Worm (Caenorhabditis elegans) whole organism, L2 larva: ENCODE measurements around the gene ZK353.3.

ENCODE experiments used
- C34F6.9 ChIP-seq: fragments of 150-350 bp; optimal IDR thresholded peaks from 2 replicates; lab custom pipeline; 2014; ENCODE audit warnings: missing biosample characterization, missing genetic modification characterization
- F13H6.1 ChIP-seq: sonication (generic microtip); optimal IDR thresholded peaks from 2 replicates; lab custom pipeline; 2016; ENCODE audit warnings: missing genetic modification characterization, missing compliant biosample characterization
- R02D3.7 ChIP-seq: fragments of 150-350 bp; optimal IDR thresholded peaks from 2 replicates; lab custom pipeline; 2014; ENCODE audit warnings: missing biosample characterization, missing genetic modification characterization
- Y55F3AM.14 ChIP-seq: fragments of 200-800 bp; sonication (Bioruptor generic); optimal IDR thresholded peaks from 2 replicates; lab custom pipeline; 2018; ENCODE audit warnings: mild to moderate bottlenecking, missing genetic modification characterization, missing compliant biosample characterization
- ZK546.5 ChIP-seq: sonication (generic microtip); optimal IDR thresholded peaks from 2 replicates; lab custom pipeline; 2017; ENCODE audit warnings: missing biosample characterization, missing genetic modification characterization
- alr-1 ChIP-seq: fragments of 150-350 bp; optimal IDR thresholded peaks from 2 replicates; lab custom pipeline; 2014; ENCODE audit warnings: missing biosample characterization, missing genetic modification characterization
- aly-2 ChIP-seq: fragments of 150-350 bp; optimal IDR thresholded peaks from 2 replicates; lab custom pipeline; 2014; ENCODE audit warnings: missing biosample characterization, missing genetic modification characterization
- ama-1 ChIP-seq: fragments of 150-350 bp; optimal IDR thresholded peaks from 2 replicates; lab custom pipeline; 2018; ENCODE audit warnings: inconsistent platforms
- blmp-1 ChIP-seq: sonication (generic microtip); optimal IDR thresholded peaks from 2 replicates; lab custom pipeline; 2017; ENCODE audit warnings: missing genetic modification characterization, mild to moderate bottlenecking, missing compliant biosample characterization, antibody characterized with exemption, moderate library complexity; ENCODE audit not compliant: insufficient read depth
- ceh-16 ChIP-seq: fragments of 150-350 bp; optimal IDR thresholded peaks from 2 replicates; lab custom pipeline; 2014; ENCODE audit warnings: missing biosample characterization, missing genetic modification characterization
- ceh-82 ChIP-seq: fragments of 150-350 bp; optimal IDR thresholded peaks from 2 replicates; lab custom pipeline; 2014; ENCODE audit warnings: missing biosample characterization, missing genetic modification characterization
- crh-2 ChIP-seq: sonication (generic microtip); optimal IDR thresholded peaks from 2 replicates; lab custom pipeline; 2017; ENCODE audit warnings: missing biosample characterization, missing genetic modification characterization
- dmd-4 ChIP-seq: sonication (generic microtip); optimal IDR thresholded peaks from 2 replicates; lab custom pipeline; 2017; ENCODE audit warnings: missing biosample characterization, missing genetic modification characterization
- egl-27 ChIP-seq: sonication (generic microtip); optimal IDR thresholded peaks from 3 replicates; lab custom pipeline; 2017; ENCODE audit warnings: missing biosample characterization, missing genetic modification reagents, missing genetic modification characterization
- elt-1 ChIP-seq: fragments of 150-350 bp; optimal IDR thresholded peaks from 2 replicates; lab custom pipeline; 2014; ENCODE audit warnings: missing biosample characterization, missing genetic modification characterization
- elt-3 ChIP-seq: sonication (generic microtip); optimal IDR thresholded peaks from 2 replicates; lab custom pipeline; 2017; ENCODE audit warnings: missing biosample characterization, missing genetic modification characterization
- fos-1 ChIP-seq: fragments of 150-350 bp; optimal IDR thresholded peaks from 2 replicates; lab custom pipeline; 2014; ENCODE audit warnings: missing biosample characterization, missing genetic modification characterization
- gmeb-1 ChIP-seq: fragments of 150-350 bp; optimal IDR thresholded peaks from 2 replicates; lab custom pipeline; 2014; ENCODE audit warnings: missing biosample characterization, missing genetic modification characterization
- lin-11 ChIP-seq: fragments of 150-350 bp; sonication (generic microtip); optimal IDR thresholded peaks from 2 replicates; lab custom pipeline; 2014; ENCODE audit warnings: missing biosample characterization, missing genetic modification characterization, inconsistent platforms, mixed read lengths
- lin-13 ChIP-seq: fragments of 150-350 bp; optimal IDR thresholded peaks from 2 replicates; lab custom pipeline; 2014; ENCODE audit warnings: missing biosample characterization, missing genetic modification reagents, missing genetic modification characterization
- lsy-2 ChIP-seq, 2 experiments: fragments of 150-350 bp in 1 of 2; sonication (generic microtip) in 1 of 2; optimal IDR thresholded peaks; 2 replicates each; lab custom pipeline; 2014 to 2017; ENCODE audit warnings: missing biosample characterization in 2 of 2, missing genetic modification characterization in 2 of 2
- mab-5 ChIP-seq: fragments of 150-350 bp; optimal IDR thresholded peaks from 2 replicates; lab custom pipeline; 2014; ENCODE audit warnings: missing biosample characterization, missing genetic modification characterization
- mdl-1 ChIP-seq, 2 experiments: fragments of 150-350 bp in 1 of 2; sonication (generic microtip) in 1 of 2; optimal IDR thresholded peaks; 2 replicates each; lab custom pipeline; 2017; ENCODE audit warnings: missing biosample characterization in 2 of 2, missing genetic modification characterization in 2 of 2
- nhr-10 ChIP-seq: sonication (generic microtip); optimal IDR thresholded peaks from 2 replicates; lab custom pipeline; 2017; ENCODE audit warnings: missing biosample characterization, missing genetic modification characterization
- nhr-11 ChIP-seq: fragments of 150-350 bp; optimal IDR thresholded peaks from 2 replicates; lab custom pipeline; 2014; ENCODE audit warnings: missing biosample characterization, missing genetic modification characterization
- nhr-12 ChIP-seq: fragments of 150-350 bp; optimal IDR thresholded peaks from 2 replicates; lab custom pipeline; 2014; ENCODE audit warnings: missing biosample characterization, missing genetic modification characterization
- nhr-129 ChIP-seq: fragments of 150-350 bp; optimal IDR thresholded peaks from 2 replicates; lab custom pipeline; 2014; ENCODE audit warnings: missing biosample characterization, missing genetic modification characterization
- nhr-21 ChIP-seq: fragments of 150-350 bp; optimal IDR thresholded peaks from 2 replicates; lab custom pipeline; 2014; ENCODE audit warnings: missing biosample characterization, missing genetic modification characterization
- nhr-23 ChIP-seq: fragments of 150-350 bp; optimal IDR thresholded peaks from 2 replicates; lab custom pipeline; 2014; ENCODE audit warnings: missing biosample characterization, missing genetic modification reagents, missing genetic modification characterization
- nhr-237 ChIP-seq: fragments of 150-350 bp; optimal IDR thresholded peaks from 2 replicates; lab custom pipeline; 2014; ENCODE audit warnings: missing biosample characterization, missing genetic modification characterization
- nhr-25 ChIP-seq: fragments of 150-350 bp; sonication (generic microtip); optimal IDR thresholded peaks from 3 replicates; lab custom pipeline; 2014; ENCODE audit warnings: missing biosample characterization, missing genetic modification characterization
- nhr-6 ChIP-seq: fragments of 150-350 bp; optimal IDR thresholded peaks from 2 replicates; lab custom pipeline; 2014; ENCODE audit warnings: missing biosample characterization, missing genetic modification characterization
- nhr-77 ChIP-seq: fragments of 150-350 bp; optimal IDR thresholded peaks from 2 replicates; lab custom pipeline; 2014; ENCODE audit warnings: missing biosample characterization, missing genetic modification characterization
- peb-1 ChIP-seq: fragments of 150-350 bp; optimal IDR thresholded peaks from 2 replicates; lab custom pipeline; 2014; ENCODE audit warnings: missing biosample characterization, missing genetic modification characterization
- sem-4 ChIP-seq: fragments of 150-350 bp; optimal IDR thresholded peaks from 2 replicates; lab custom pipeline; 2014; ENCODE audit warnings: missing biosample characterization, missing genetic modification reagents, missing genetic modification characterization
- sma-3 ChIP-seq: sonication (generic microtip); optimal IDR thresholded peaks from 2 replicates; lab custom pipeline; 2016; ENCODE audit warnings: missing genetic modification reagents, missing genetic modification characterization, missing compliant biosample characterization
- sma-9 ChIP-seq, 2 experiments: fragments of 150-350 bp in 1 of 2; sonication (generic microtip) in 1 of 2; optimal IDR thresholded peaks; 2 replicates each; lab custom pipeline; 2014 to 2016; ENCODE audit warnings: missing genetic modification characterization in 2 of 2, mild to moderate bottlenecking in 1 of 2, missing biosample characterization in 1 of 2, missing compliant biosample characterization in 1 of 2, missing genetic modification reagents in 1 of 2, moderate library complexity in 1 of 2
- snpc-4 ChIP-seq: fragments of 150-350 bp; optimal IDR thresholded peaks from 2 replicates; lab custom pipeline; 2014; ENCODE audit warnings: missing biosample characterization, missing genetic modification characterization
- unc-39 ChIP-seq: fragments of 150-350 bp; optimal IDR thresholded peaks from 2 replicates; lab custom pipeline; 2014; ENCODE audit warnings: missing biosample characterization, missing genetic modification characterization
- unc-55 ChIP-seq: fragments of 150-350 bp; sonication (generic microtip); optimal IDR thresholded peaks from 3 replicates; lab custom pipeline; 2014; ENCODE audit warnings: missing biosample characterization, missing genetic modification reagents, missing genetic modification characterization
- unc-62 ChIP-seq: fragments of 150-350 bp; optimal IDR thresholded peaks from 2 replicates; lab custom pipeline; 2014; ENCODE audit warnings: missing biosample characterization, missing genetic modification reagents, missing genetic modification characterization
- zag-1 ChIP-seq: fragments of 150-350 bp; optimal IDR thresholded peaks from 2 replicates; lab custom pipeline; 2014; ENCODE audit warnings: missing biosample characterization, missing genetic modification characterization
- ztf-1 ChIP-seq: fragments of 200-800 bp; sonication (Bioruptor generic); conservative IDR thresholded peaks from 2 replicates; pipeline ENCODE4 v1.3.6; 2022; ENCODE audit warnings: missing genetic modification characterization, missing compliant biosample characterization
- ztf-11 ChIP-seq: sonication (generic microtip); optimal IDR thresholded peaks from 2 replicates; lab custom pipeline; 2017; ENCODE audit warnings: missing biosample characterization, missing genetic modification characterization
- ztf-4 ChIP-seq: fragments of 150-350 bp; optimal IDR thresholded peaks from 2 replicates; lab custom pipeline; 2014; ENCODE audit warnings: missing biosample characterization, missing genetic modification characterization

Gene ZK353.3

ce11 chrIII:8409166-8409565 lies 13.4 kb downstream of the ZK353.3 start, which contains the start of gene ZK353.9:
Gene ZK353.9 (plus strand): TSS chrIII:8409496.
- no peak for TF ChIP-seq ztf-1 (GFP tag; lab: Robert Waterston, UW)
- TF ChIP-seq unc-62, result no peak
- no peak for TF ChIP-seq R02D3.7 (tag; lab: Kevin White, UChicago)
- no peak for TF ChIP-seq ceh-16 (tag; lab: Kevin White, UChicago)
- TF ChIP-seq F13H6.1 (tag; lab: Kevin White, UChicago), result no peak
- TF ChIP-seq fos-1 (tag; lab: Kevin White, UChicago), result no peak
- no peak for TF ChIP-seq nhr-21
- TF ChIP-seq nhr-6 (tag; lab: Kevin White, UChicago), result no peak
- no peak for TF ChIP-seq lin-13
- TF ChIP-seq ztf-4, result no peak
- no peak for TF ChIP-seq unc-55 (GFP tag; lab: Kevin White, UChicago)
- no peak for TF ChIP-seq nhr-25 (tag; lab: Kevin White, UChicago)
- TF ChIP-seq ztf-11 (tag; lab: Kevin White, UChicago), result no peak

ce11 chrIII:8410747-8411146 lies 15.0 kb downstream of the ZK353.3 start:
- TF ChIP-seq zag-1 (tag; lab: Kevin White, UChicago) (no peak), nhr-10 (no peak), ama-1 (no peak), blmp-1 (tag; lab: Kevin White, UChicago) (no peak), dmd-4 (tag; lab: Kevin White, UChicago) (no peak), peb-1 (tag; lab: Kevin White, UChicago) (no peak), nhr-23 (tag; lab: Kevin White, UChicago) (no peak), nhr-129 (no peak), ztf-4 (no peak), nhr-6 (tag; lab: Kevin White, UChicago) (no peak), mdl-1 (tag; optimal IDR thresholded peaks at IDR 0.05; lab: Kevin White, UChicago) (no peak), fos-1 (tag; lab: Kevin White, UChicago) (no peak), C34F6.9 (tag; lab: Kevin White, UChicago) (no peak), nhr-12 (tag; lab: Kevin White, UChicago) (no peak), nhr-77 (tag; lab: Kevin White, UChicago) (no peak), crh-2 (tag; lab: Kevin White, UChicago) (no peak), R02D3.7 (tag; lab: Kevin White, UChicago) (no peak), lsy-2 (tag; optimal IDR thresholded peaks at IDR 0.05; lab: Kevin White, UChicago) (no peak), Y55F3AM.14 (GFP tag; lab: Kevin White, UChicago) (no peak)

- TF ChIP-seq nhr-6 (tag; lab: Kevin White, UChicago), result peak; percentile 49
- peak; percentile 88 for TF ChIP-seq nhr-25 (tag; lab: Kevin White, UChicago)
- peak; percentile 91 for TF ChIP-seq crh-2 (tag; lab: Kevin White, UChicago)
- peak; percentile 93 for TF ChIP-seq C34F6.9 (tag; lab: Kevin White, UChicago)
- no peak for TF ChIP-seq nhr-23 (tag; lab: Kevin White, UChicago)
- no peak for TF ChIP-seq ZK546.5 (tag; lab: Kevin White, UChicago)
- TF ChIP-seq elt-1 (tag; lab: Kevin White, UChicago), result no peak
- TF ChIP-seq nhr-77 (tag; lab: Kevin White, UChicago), result no peak
- peak; percentile 25 for TF ChIP-seq blmp-1 (tag; lab: Kevin White, UChicago)
- TF ChIP-seq fos-1 (tag; lab: Kevin White, UChicago), result peak; percentile 86
- no peak for TF ChIP-seq peb-1 (tag; lab: Kevin White, UChicago)
- TF ChIP-seq nhr-21, result peak; percentile 31
- no peak for TF ChIP-seq ceh-82 (tag; lab: Kevin White, UChicago)
- TF ChIP-seq sma-9 (GFP tag; optimal IDR thresholded peaks at IDR 0.05; lab: Kevin White, UChicago), result peak; percentile 44
- TF ChIP-seq sma-9 (tag; optimal IDR thresholded peaks at IDR 0.05; lab: Kevin White, UChicago), result no peak
- peak; percentile 47 for TF ChIP-seq gmeb-1 (tag; lab: Kevin White, UChicago)
- peak; percentile 58 for TF ChIP-seq lin-13
- no peak for TF ChIP-seq dmd-4 (tag; lab: Kevin White, UChicago)
- no peak for TF ChIP-seq unc-62
- TF ChIP-seq nhr-12 (tag; lab: Kevin White, UChicago), result no peak
- TF ChIP-seq alr-1 (tag; lab: Kevin White, UChicago), result no peak
- no peak for TF ChIP-seq nhr-11 (tag; lab: Kevin White, UChicago)
- no peak for TF ChIP-seq R02D3.7 (tag; lab: Kevin White, UChicago)
- no peak for TF ChIP-seq ztf-11 (tag; lab: Kevin White, UChicago)
- peak; percentile 62 for TF ChIP-seq Y55F3AM.14 (GFP tag; lab: Kevin White, UChicago)
- TF ChIP-seq nhr-10, result no peak
- TF ChIP-seq lin-11 (tag; lab: Kevin White, UChicago), result peak; percentile 20
- TF ChIP-seq zag-1 (tag; lab: Kevin White, UChicago), result peak; percentile 84
- peak; percentile 38 for TF ChIP-seq ama-1
- no peak for TF ChIP-seq ceh-16 (tag; lab: Kevin White, UChicago)
- TF ChIP-seq elt-3 (tag; lab: Kevin White, UChicago), result no peak
- TF ChIP-seq sma-3, result peak; percentile 36
- no peak for TF ChIP-seq unc-39 (tag; lab: Kevin White, UChicago)
- TF ChIP-seq nhr-237, result no peak
- peak; percentile 66 for TF ChIP-seq sem-4 (tag; lab: Kevin White, UChicago)
- TF ChIP-seq egl-27 (tag; lab: Kevin White, UChicago), result peak; percentile 28
- TF ChIP-seq snpc-4 (tag; lab: Kevin White, UChicago), result peak; percentile 33
- TF ChIP-seq aly-2 (tag; lab: Kevin White, UChicago), result no peak
- peak; percentile 57 for TF ChIP-seq mab-5 (tag; lab: Kevin White, UChicago)
- no peak for TF ChIP-seq ztf-1 (GFP tag; lab: Robert Waterston, UW)
- peak; percentile 77 for TF ChIP-seq F13H6.1 (tag; lab: Kevin White, UChicago)
- peak; percentile 88 for TF ChIP-seq nhr-129
- TF ChIP-seq mdl-1 (tag; optimal IDR thresholded peaks at IDR 0.05; lab: Kevin White, UChicago), result peak in 1 of 2 experiments; percentile 28
Observed at ce11 chrIII:8411976-8412375, 16.2 kb downstream of the ZK353.3 start.
